Fruit fly (Drosophila melanogaster) whole organism, adult: Measurements from ENCODE around the gene Whamy.

Source experiments
- CG11617 ChIP-seq: fragments of 200-800 bp; sonication (Bioruptor generic); optimal IDR thresholded peaks from 2 replicates; lab custom pipeline; 2017; ENCODE audit warnings: mild to moderate bottlenecking, missing biosample characterization, missing genetic modification reagents, missing genetic modification characterization
- CG12768 ChIP-seq: fragments of 200-800 bp; sonication (Bioruptor generic); optimal IDR thresholded peaks from 2 replicates; lab custom pipeline; 2017; ENCODE audit warnings: missing biosample characterization, missing genetic modification characterization, mild to moderate bottlenecking, moderate library complexity, missing genetic modification reagents
- CG14711 ChIP-seq: fragments of 200-800 bp; sonication (Bioruptor generic); optimal IDR thresholded peaks from 2 replicates; lab custom pipeline; 2018; ENCODE audit warnings: missing biosample characterization, mild to moderate bottlenecking, missing genetic modification characterization, moderate library complexity
- CG1620 ChIP-seq: fragments of 200-800 bp; sonication (Bioruptor generic); optimal IDR thresholded peaks from 2 replicates; lab custom pipeline; 2016; ENCODE audit warnings: missing biosample characterization, missing genetic modification characterization
- CG33017 ChIP-seq: fragments of 200-800 bp; sonication (Bioruptor generic); optimal IDR thresholded peaks from 2 replicates; lab custom pipeline; 2018; ENCODE audit warnings: missing biosample characterization, mild to moderate bottlenecking, missing genetic modification characterization, moderate library complexity
- CG5204 ChIP-seq: fragments of 200-800 bp; sonication (Bioruptor generic); optimal IDR thresholded peaks from 2 replicates; lab custom pipeline; 2016; ENCODE audit warnings: missing biosample characterization, missing genetic modification characterization
- CG7045 ChIP-seq: fragments of 200-800 bp; sonication (Bioruptor generic); optimal IDR thresholded peaks from 2 replicates; lab custom pipeline; 2017; ENCODE audit warnings: missing biosample characterization, mild to moderate bottlenecking, missing genetic modification characterization
- CG7101 ChIP-seq: fragments of 200-800 bp; sonication (Bioruptor generic); optimal IDR thresholded peaks from 2 replicates; lab custom pipeline; 2018; ENCODE audit warnings: missing biosample characterization, mild to moderate bottlenecking, missing genetic modification characterization, moderate library complexity
- Clk ChIP-seq: fragments of 200-800 bp; sonication (Bioruptor generic); optimal IDR thresholded peaks from 2 replicates; lab custom pipeline; 2017; ENCODE audit warnings: missing biosample characterization, missing genetic modification characterization
- Crg-1 ChIP-seq: fragments of 200-800 bp; sonication (Bioruptor generic); optimal IDR thresholded peaks from 2 replicates; lab custom pipeline; 2016; ENCODE audit warnings: missing biosample characterization, missing genetic modification characterization
- Hr96 ChIP-seq: fragments of 200-800 bp; sonication (Bioruptor generic); optimal IDR thresholded peaks from 2 replicates; lab custom pipeline; 2016; ENCODE audit warnings: missing biosample characterization, missing genetic modification characterization
- Mnt ChIP-seq: fragments of 200-800 bp; sonication (Bioruptor generic); optimal IDR thresholded peaks from 2 replicates; lab custom pipeline; 2016; ENCODE audit warnings: missing biosample characterization, mild to moderate bottlenecking, missing genetic modification characterization
- bab1 ChIP-seq: fragments of 200-800 bp; sonication (Bioruptor generic); optimal IDR thresholded peaks from 3 replicates; lab custom pipeline; 2019; ENCODE audit warnings: missing biosample characterization, mild to moderate bottlenecking, missing genetic modification characterization, moderate library complexity
- cic ChIP-seq: fragments of 200-800 bp; sonication (Bioruptor generic); optimal IDR thresholded peaks from 2 replicates; lab custom pipeline; 2017; ENCODE audit warnings: missing biosample characterization, mild to moderate bottlenecking, missing genetic modification characterization, moderate library complexity
- cnc ChIP-seq, 2 experiments: fragments of >200 bp; optimal IDR thresholded peaks; 2 replicates each; lab custom pipeline; 2017
- kay ChIP-seq: fragments of 200-800 bp; sonication (Bioruptor generic); peaks from one replicate; lab custom pipeline; 2016; ENCODE audit warnings: missing biosample characterization, missing genetic modification characterization, borderline replicate concordance
- ovo ChIP-seq: fragments of 200-800 bp; sonication (Bioruptor generic); optimal IDR thresholded peaks from 2 replicates; lab custom pipeline; 2016; ENCODE audit warnings: missing biosample characterization, missing genetic modification characterization
- pad ChIP-seq: fragments of 200-800 bp; sonication (Bioruptor generic); optimal IDR thresholded peaks from 3 replicates; lab custom pipeline; 2017; ENCODE audit warnings: missing biosample characterization, missing genetic modification characterization, mild to moderate bottlenecking, moderate library complexity, missing genetic modification reagents
- tj ChIP-seq: fragments of 200-800 bp; sonication (Bioruptor generic); optimal IDR thresholded peaks from 3 replicates; lab custom pipeline; 2017; ENCODE audit warnings: missing biosample characterization, mild to moderate bottlenecking, missing genetic modification characterization, moderate library complexity
- toe ChIP-seq: fragments of 200-800 bp; sonication (Bioruptor generic); optimal IDR thresholded peaks from 2 replicates; lab custom pipeline; 2016; ENCODE audit warnings: missing biosample characterization, missing genetic modification characterization

Gene Whamy

dm6 chr3R:9747900-9748663, 26.1 kb downstream of the Whamy start:
- TF ChIP-seq CG1620 (GFP tag; lab: Kevin White, UChicago) (no peak), Hr96 (no peak), CG11617 (GFP tag; lab: Kevin White, UChicago) (no peak), ovo (GFP tag; lab: Kevin White, UChicago) (no peak), CG14711 (tag; lab: Kevin White, UChicago) (no peak), cnc (optimal IDR thresholded peaks at IDR 0.05; lab: Kevin White, UChicago) (no peak), CG33017 (tag; lab: Kevin White, UChicago) (no peak), tj (GFP tag; lab: Kevin White, UChicago) (no peak), CG5204 (GFP tag; lab: Kevin White, UChicago) (no peak), toe (GFP tag; lab: Kevin White, UChicago) (no peak)

dm6 chr3R:9747875-9747899, 26.5 kb downstream of the Whamy start, which contains the start of gene PpD3:
Gene PpD3 (plus strand): TSS chr3R:9747875.
- TF ChIP-seq Mnt: no peak

dm6 chr3R:9747272-9747874, 26.8 kb downstream of the Whamy start, which contains the start of gene CG12948:
Gene CG12948 (minus strand): TSS chr3R:9747744.
- TF ChIP-seq tj (GFP tag; lab: Kevin White, UChicago): peak; percentile 43
- peak; percentile 63 for TF ChIP-seq CG14711 (tag; lab: Kevin White, UChicago)
- peak; percentile 40 for TF ChIP-seq pad
- peak; percentile 27 for TF ChIP-seq CG7045 (GFP tag; lab: Kevin White, UChicago)
- no peak for TF ChIP-seq Clk (GFP tag; lab: Kevin White, UChicago)
- peak; percentile 9 for TF ChIP-seq cic (GFP tag; lab: Kevin White, UChicago)
- no peak for TF ChIP-seq CG5204 (GFP tag; lab: Kevin White, UChicago)
- TF ChIP-seq bab1: peak; percentile 68
- peak; percentile 43 for TF ChIP-seq Crg-1 (GFP tag; lab: Kevin White, UChicago)
- TF ChIP-seq CG1620 (GFP tag; lab: Kevin White, UChicago): peak; percentile 65
- peak; percentile 36 for TF ChIP-seq CG12768 (GFP tag; lab: Kevin White, UChicago)
- peak; percentile 61 for TF ChIP-seq Mnt
- TF ChIP-seq toe (GFP tag; lab: Kevin White, UChicago): no peak
- peak; percentile 64 for TF ChIP-seq CG33017 (tag; lab: Kevin White, UChicago)
- TF ChIP-seq cnc (optimal IDR thresholded peaks at IDR 0.05; lab: Kevin White, UChicago): no peak
- no peak for TF ChIP-seq kay (GFP tag; lab: Kevin White, UChicago)
- TF ChIP-seq ovo (GFP tag; lab: Kevin White, UChicago): no peak
- TF ChIP-seq CG11617 (GFP tag; lab: Kevin White, UChicago): peak; percentile 61
- TF ChIP-seq Hr96: no peak
- TF ChIP-seq CG7101 (tag; lab: Kevin White, UChicago): peak; percentile 77

DNA sequence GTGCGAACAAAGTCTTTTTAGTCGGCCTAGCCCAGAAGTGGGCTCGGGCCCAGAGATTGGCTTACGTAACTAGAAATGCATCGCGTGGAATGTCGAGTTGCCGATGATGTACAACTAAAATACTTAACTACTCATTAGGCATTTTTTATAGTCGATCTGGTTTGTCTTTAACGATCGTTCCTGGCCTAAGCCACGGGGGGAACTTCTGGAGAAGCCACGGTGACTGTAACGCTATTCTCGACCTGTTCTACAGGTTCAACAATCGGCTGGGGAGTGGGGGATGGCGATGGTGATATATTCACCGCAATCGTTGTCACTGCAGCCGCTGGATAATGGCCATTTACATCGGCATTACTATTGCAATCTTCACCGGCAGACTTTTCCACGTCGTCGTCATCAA, 28.0 kb downstream of the Whamy start, which contains the start of gene CG34409:
CG34409 (minus strand) TSS at position 101 of the 400 bp plus-strand sequence.
- TF ChIP-seq Hr96: no peak
- no peak for TF ChIP-seq Clk (GFP tag; lab: Kevin White, UChicago)
- no peak for TF ChIP-seq CG7045 (GFP tag; lab: Kevin White, UChicago)
- TF ChIP-seq CG33017 (tag; lab: Kevin White, UChicago): no peak
- no peak for TF ChIP-seq cnc (optimal IDR thresholded peaks at IDR 0.05; lab: Kevin White, UChicago)
- TF ChIP-seq CG14711 (tag; lab: Kevin White, UChicago): no peak
- no peak for TF ChIP-seq CG12768 (GFP tag; lab: Kevin White, UChicago)
- TF ChIP-seq toe (GFP tag; lab: Kevin White, UChicago): no peak
- TF ChIP-seq kay (GFP tag; lab: Kevin White, UChicago): no peak
- TF ChIP-seq ovo (GFP tag; lab: Kevin White, UChicago): no peak
- no peak for TF ChIP-seq CG5204 (GFP tag; lab: Kevin White, UChicago)
- no peak for TF ChIP-seq CG11617 (GFP tag; lab: Kevin White, UChicago)
- TF ChIP-seq tj (GFP tag; lab: Kevin White, UChicago): no peak
- no peak for TF ChIP-seq cic (GFP tag; lab: Kevin White, UChicago)
- no peak for TF ChIP-seq bab1
- TF ChIP-seq CG7101 (tag; lab: Kevin White, UChicago): no peak
- TF ChIP-seq Crg-1 (GFP tag; lab: Kevin White, UChicago): no peak
- TF ChIP-seq CG1620 (GFP tag; lab: Kevin White, UChicago): no peak
- no peak for TF ChIP-seq pad

DNA sequence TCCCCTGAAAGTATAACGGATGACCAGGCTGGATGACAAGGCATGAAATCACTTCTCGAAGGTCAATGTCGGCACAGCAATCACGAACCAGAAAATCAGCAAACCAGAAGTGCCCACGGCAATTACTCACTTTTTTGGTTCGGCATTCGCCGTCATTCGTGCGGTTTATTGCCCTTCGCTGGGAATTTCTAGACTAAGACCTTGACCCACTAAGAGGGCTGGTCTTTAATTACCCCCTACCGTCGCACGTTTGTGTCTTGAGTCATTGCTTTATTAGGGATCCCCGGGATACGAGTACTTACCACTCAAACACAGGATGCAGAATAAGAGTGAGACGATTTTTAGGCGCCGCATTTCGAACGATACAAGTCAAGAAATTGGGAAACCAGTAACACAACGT, 28.8 kb downstream of the Whamy start:
- TF ChIP-seq cic (GFP tag; lab: Kevin White, UChicago) (no peak), CG7045 (GFP tag; lab: Kevin White, UChicago) (no peak), toe (GFP tag; lab: Kevin White, UChicago) (no peak), Hr96 (no peak), CG1620 (GFP tag; lab: Kevin White, UChicago) (no peak)

dm6 chr3R:9743995-9744394, 30.2 kb downstream of the Whamy start:
- no peak for TF ChIP-seq CG5204 (GFP tag; lab: Kevin White, UChicago)
- no peak for TF ChIP-seq CG12768 (GFP tag; lab: Kevin White, UChicago)
- TF ChIP-seq Mnt: no peak
- TF ChIP-seq kay (GFP tag; lab: Kevin White, UChicago): no peak
- TF ChIP-seq CG7101 (tag; lab: Kevin White, UChicago): no peak
- TF ChIP-seq CG33017 (tag; lab: Kevin White, UChicago): no peak
- no peak for TF ChIP-seq cnc (optimal IDR thresholded peaks at IDR 0.05; lab: Kevin White, UChicago)
- no peak for TF ChIP-seq tj (GFP tag; lab: Kevin White, UChicago)
